Worm (Caenorhabditis elegans): ENCODE measurements around the gene B0222.15.

B0222.15 gene

DNA sequence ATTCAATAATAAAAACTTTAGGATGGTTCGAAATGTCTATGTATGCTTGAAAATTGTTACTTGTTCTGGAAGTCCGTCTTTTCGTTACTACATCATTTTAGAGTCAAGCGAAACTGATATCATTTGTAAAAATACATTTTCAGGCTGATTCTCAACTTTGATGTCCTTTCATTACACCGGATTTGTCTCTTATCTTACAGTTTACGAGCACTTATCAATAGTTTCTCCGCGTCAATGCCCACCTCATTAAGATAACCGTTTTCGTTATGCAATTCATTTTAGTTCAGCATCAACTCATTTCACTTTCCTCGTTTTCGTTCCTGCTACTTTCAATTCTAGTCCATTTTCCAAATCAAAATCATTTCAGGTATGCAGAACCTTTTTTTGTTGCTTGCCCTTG lies 46.1 kb upstream of the B0222.15 start, which contains the start of gene asp-2 (continued):
- no peak for TF ChIP-seq hlh-30 (tag; optimal IDR thresholded peaks at IDR 0.05; ENCODE audit: insufficient read depth)

DNA sequence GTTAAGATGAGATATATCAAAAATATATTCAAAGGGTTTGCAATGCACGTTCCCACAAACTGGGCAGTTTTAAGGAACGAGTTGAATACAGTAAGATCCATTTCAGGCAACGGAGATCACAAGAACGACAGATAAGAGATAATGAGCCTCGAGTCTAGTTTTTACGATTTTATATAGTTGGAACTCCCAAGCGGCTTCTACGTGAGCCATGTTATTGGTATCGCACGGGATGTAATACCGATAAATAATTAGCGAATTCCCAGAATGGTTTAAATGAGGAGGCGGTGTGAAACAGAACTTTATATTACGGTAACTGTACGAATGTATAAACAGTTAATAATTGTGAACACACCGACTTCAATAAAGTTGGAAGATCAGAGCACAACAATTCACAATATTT lies 42.3 kb upstream of the B0222.15 start, which contains the start of gene str-177:
Gene str-177, minus strand, starts transcription at position 101 of the 400 bp plus-strand sequence.
- TF ChIP-seq madf-9 (GFP tag; conservative IDR thresholded peaks at IDR 0.05) (no peak), cey-2 (tag; optimal IDR thresholded peaks at IDR 0.05; ENCODE audit: borderline replicate concordance, insufficient read depth) (no peak), nhr-237 (tag; optimal IDR thresholded peaks at IDR 0.05) (no peak)

DNA sequence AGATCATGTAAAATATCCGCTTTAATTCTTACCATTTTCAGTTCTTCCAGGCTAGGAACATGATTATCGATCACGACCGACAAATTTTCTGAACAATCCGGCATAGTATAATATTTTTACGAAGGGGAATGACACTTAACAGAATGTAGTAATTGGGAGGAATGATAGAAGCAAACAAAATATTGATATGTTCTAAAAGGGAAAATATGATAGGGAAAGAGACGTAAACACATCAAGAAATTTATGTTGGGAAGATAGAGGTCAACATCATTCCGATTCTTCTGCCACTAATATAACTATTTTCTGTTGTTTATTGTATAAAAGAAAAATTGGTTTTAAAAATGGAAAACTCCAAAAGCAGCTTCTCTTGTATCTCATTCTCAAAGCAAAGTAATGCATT lies 40.5 kb upstream of the B0222.15 start, which contains the start of gene C24B5.4:
Gene C24B5.4, minus strand, starts transcription at position 206 of the 400 bp plus-strand sequence.
- no peak for TF ChIP-seq ceh-62 (tag; optimal IDR thresholded peaks at IDR 0.05)
- TF ChIP-seq nhr-102 (tag; optimal IDR thresholded peaks at IDR 0.05): no peak
- no peak for TF ChIP-seq Y5F2A.4 (GFP tag; optimal IDR thresholded peaks at IDR 0.05)
- peak; percentile 22 for TF ChIP-seq pqm-1 (tag; optimal IDR thresholded peaks at IDR 0.05)
- TF ChIP-seq R02D3.7 (tag; optimal IDR thresholded peaks at IDR 0.05): no peak
- TF ChIP-seq Y105C5A.15 (GFP tag; IDR thresholded peaks at IDR 0.05): no peak
- no peak for TF ChIP-seq daf-16 (GFP tag; optimal IDR thresholded peaks at IDR 0.05)
- peak; percentile 95 for TF ChIP-seq daf-16 (tag; optimal IDR thresholded peaks at IDR 0.05)
- TF ChIP-seq nhr-28 (tag; optimal IDR thresholded peaks at IDR 0.05): peak; percentile 50
- TF ChIP-seq lin-15B (tag; optimal IDR thresholded peaks at IDR 0.05): no peak
- TF ChIP-seq zip-11 (GFP tag; IDR thresholded peaks at IDR 0.05): no peak
- no peak for TF ChIP-seq ctbp-1 (GFP tag; IDR thresholded peaks at IDR 0.05)
- no peak for TF ChIP-seq tag-97 (GFP tag; IDR thresholded peaks at IDR 0.05)
- no peak for TF ChIP-seq nhr-25 (tag; optimal IDR thresholded peaks at IDR 0.05; ENCODE audit: borderline replicate concordance, insufficient read depth)
- no peak for TF ChIP-seq sdz-12 (GFP tag; optimal IDR thresholded peaks at IDR 0.05)
- TF ChIP-seq ceh-32 (tag; optimal IDR thresholded peaks at IDR 0.05; ENCODE audit: poor library complexity): no peak
- no peak for TF ChIP-seq ZK546.5 (tag; optimal IDR thresholded peaks at IDR 0.05)
- TF ChIP-seq nhr-237 (tag; optimal IDR thresholded peaks at IDR 0.05): no peak
- TF ChIP-seq mxl-3 (GFP tag; optimal IDR thresholded peaks at IDR 0.05): no peak

DNA sequence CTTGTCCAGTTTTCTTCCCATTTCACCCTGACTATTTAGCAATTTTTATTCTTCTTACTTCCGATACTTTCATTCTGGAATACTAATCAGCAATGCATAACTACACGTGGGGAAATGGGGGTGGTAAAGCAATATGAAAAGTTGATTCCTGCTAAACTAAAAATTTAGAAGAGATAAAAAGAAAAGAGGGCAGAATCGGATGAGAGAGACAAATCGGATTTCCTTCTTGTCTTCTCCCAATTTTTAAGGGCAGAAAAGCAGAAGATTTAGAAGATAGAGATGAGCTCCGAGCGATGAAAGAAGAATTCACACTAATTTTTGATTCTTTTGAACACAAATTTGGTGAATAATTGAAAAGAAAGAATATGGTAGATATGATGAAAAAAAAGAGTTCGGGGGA lies 37.5 kb upstream of the B0222.15 start:
- peak; percentile 56 for TF ChIP-seq ces-1 (GFP tag; optimal IDR thresholded peaks at IDR 0.05)
- peak; percentile 54; the same call in 1 of the 2 replicates for TF ChIP-seq ctbp-1 (GFP tag; IDR thresholded peaks at IDR 0.05)
- TF ChIP-seq daf-8 (GFP tag; IDR thresholded peaks at IDR 0.05): no peak

DNA sequence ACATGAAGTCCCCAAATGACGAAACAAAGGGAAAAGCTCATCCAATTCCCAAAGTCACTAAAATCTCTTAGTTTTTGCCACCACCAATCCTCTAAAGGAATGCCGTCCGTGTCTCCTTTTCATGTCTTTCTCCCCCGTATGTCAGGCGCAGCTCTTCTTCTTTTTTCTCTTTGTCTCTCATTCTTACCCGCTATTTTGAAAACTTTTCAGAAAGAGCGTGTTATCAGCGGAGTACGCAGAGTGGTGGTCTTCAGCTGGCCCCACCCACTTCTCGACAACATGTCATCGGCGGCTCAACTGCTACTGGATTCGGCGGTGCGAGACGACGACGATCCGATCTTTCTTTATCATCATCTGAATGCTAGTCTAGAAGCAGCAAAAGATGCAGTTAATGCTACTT lies 34.8 kb upstream of the B0222.15 start, which contains the start of gene sphr-1:
Gene sphr-1, plus strand, starts transcription at position 205 of the 400 bp plus-strand sequence.
- peak in 1 of 2 experiments; percentile 95 for TF ChIP-seq unc-62 (GFP tag; optimal IDR thresholded peaks at IDR 0.05 in 1 of 2)
- no peak for TF ChIP-seq unc-62 (tag; optimal IDR thresholded peaks at IDR 0.05)
- TF ChIP-seq aha-1 (tag): peak; percentile 5
- TF ChIP-seq ceh-44 (GFP tag; IDR thresholded peaks at IDR 0.05): no peak
- no peak for TF ChIP-seq nhr-25 (tag; optimal IDR thresholded peaks at IDR 0.05; ENCODE audit: borderline replicate concordance, insufficient read depth)
- TF ChIP-seq nhr-48 (tag; optimal IDR thresholded peaks at IDR 0.05): no peak
- peak; percentile 6 for TF ChIP-seq fkh-10 (GFP tag; optimal IDR thresholded peaks at IDR 0.05)
- TF ChIP-seq ctbp-1 (GFP tag; IDR thresholded peaks at IDR 0.05): 0 out of 2 replicates have a peak, but pooled peaks have one; percentile 36
- no peak for TF ChIP-seq rbr-2 (tag; optimal IDR thresholded peaks at IDR 0.05)
- TF ChIP-seq T26A8.4 (GFP tag; IDR thresholded peaks at IDR 0.05): no peak

DNA sequence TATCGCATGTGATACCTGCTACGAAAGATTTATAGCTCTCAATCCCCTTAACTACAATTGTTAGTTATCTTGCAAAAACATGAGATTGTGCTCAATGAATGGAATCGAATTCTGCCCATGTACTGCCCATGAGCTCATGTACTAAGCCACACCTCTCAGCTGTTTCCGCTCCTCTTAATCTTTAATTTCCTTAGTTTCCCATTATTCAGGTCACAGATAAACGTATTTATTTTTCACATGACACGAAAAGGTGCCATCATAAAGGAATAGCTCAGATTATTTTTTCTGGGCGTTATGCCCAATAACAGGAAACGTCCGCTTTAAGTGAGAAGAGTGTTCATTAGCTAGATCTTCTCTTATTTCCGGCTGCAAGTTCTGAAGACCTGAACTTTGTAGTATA lies 29.4 kb upstream of the B0222.15 start:
- peak; percentile 20 for TF ChIP-seq aha-1 (tag)
- no peak for TF ChIP-seq Y5F2A.4 (GFP tag; optimal IDR thresholded peaks at IDR 0.05)

Measured in whole organism, L4 larva.